Worm (Caenorhabditis elegans): ENCODE results near the gene cyp-35A3.

The cyp-35A3 gene

ce11 chrV:4005219-4005618, 17.2 kb upstream of the cyp-35A3 start, which contains the start of gene srh-8:
Gene srh-8 (plus strand): TSS chrV:4005519.
- TF ChIP-seq flt-1 (GFP tag; IDR thresholded peaks at IDR 0.05), result no peak

- TF ChIP-seq tbx-11 (GFP tag; IDR thresholded peaks at IDR 0.05) (no peak), ama-1 (optimal IDR thresholded peaks at IDR 0.05) (no peak), hnd-1 (tag; optimal IDR thresholded peaks at IDR 0.05) (no peak), tbx-37 (GFP tag; conservative IDR thresholded peaks at IDR 0.05) (no peak), hmbx-1 (tag; optimal IDR thresholded peaks at IDR 0.05) (no peak), tra-4 (tag; optimal IDR thresholded peaks at IDR 0.05) (no peak), ceh-13 (GFP tag; optimal IDR thresholded peaks at IDR 0.05) (no peak), sea-1 (GFP tag; conservative IDR thresholded peaks at IDR 0.05) (no peak), hmg-4 (GFP tag; optimal IDR thresholded peaks at IDR 0.05) (no peak), pes-1 (GFP tag; IDR thresholded peaks at IDR 0.05) (no peak), scrt-1 (GFP tag; IDR thresholded peaks at IDR 0.05) (no peak), aly-1 (tag; optimal IDR thresholded peaks at IDR 0.05) (no peak), B0310.2 (tag; optimal IDR thresholded peaks at IDR 0.05) (no peak), ceh-36 (tag; optimal IDR thresholded peaks at IDR 0.05) (no peak), F13C5.2 (tag; optimal IDR thresholded peaks at IDR 0.05) (no peak), ets-7 (tag; optimal IDR thresholded peaks at IDR 0.05) (no peak), flt-1 (GFP tag; IDR thresholded peaks at IDR 0.05) (no peak)
Measured at ce11 chrV:4007927-4008326, 14.5 kb upstream of the cyp-35A3 start, which contains the start of gene srh-7. Gene srh-7 (plus strand): TSS chrV:4008227.

- TF ChIP-seq tbx-11 (GFP tag; IDR thresholded peaks at IDR 0.05) (no peak), F13C5.2 (tag; optimal IDR thresholded peaks at IDR 0.05) (no peak), aly-1 (tag; optimal IDR thresholded peaks at IDR 0.05) (no peak), ama-1 (optimal IDR thresholded peaks at IDR 0.05) (no peak), pes-1 (GFP tag; IDR thresholded peaks at IDR 0.05) (no peak), flt-1 (GFP tag; IDR thresholded peaks at IDR 0.05) (no peak), ceh-36 (tag; optimal IDR thresholded peaks at IDR 0.05) (no peak), hnd-1 (tag; optimal IDR thresholded peaks at IDR 0.05) (no peak), ets-7 (tag; optimal IDR thresholded peaks at IDR 0.05) (no peak), scrt-1 (GFP tag; IDR thresholded peaks at IDR 0.05) (no peak), tra-4 (tag; optimal IDR thresholded peaks at IDR 0.05) (no peak), ceh-13 (GFP tag; optimal IDR thresholded peaks at IDR 0.05) (no peak), B0310.2 (tag; optimal IDR thresholded peaks at IDR 0.05) (no peak), hmg-4 (GFP tag; optimal IDR thresholded peaks at IDR 0.05) (no peak), hmbx-1 (tag; optimal IDR thresholded peaks at IDR 0.05) (no peak), sea-1 (GFP tag; conservative IDR thresholded peaks at IDR 0.05) (no peak), tbx-37 (GFP tag; conservative IDR thresholded peaks at IDR 0.05) (no peak)
Measured at ce11 chrV:4010170-4010569, 12.2 kb upstream of the cyp-35A3 start, which contains the start of gene srh-4. Gene srh-4 (plus strand): TSS chrV:4010470.

ce11 chrV:4016780-4017179, 5.6 kb upstream of the cyp-35A3 start, which contains the start of gene srw-89:
Gene srw-89 (plus strand): TSS chrV:4017080.
- TF ChIP-seq ceh-36 (tag; optimal IDR thresholded peaks at IDR 0.05) (no peak), B0310.2 (tag; optimal IDR thresholded peaks at IDR 0.05) (no peak), tbx-11 (GFP tag; IDR thresholded peaks at IDR 0.05) (no peak), ama-1 (optimal IDR thresholded peaks at IDR 0.05) (no peak), tra-4 (tag; optimal IDR thresholded peaks at IDR 0.05) (no peak), flt-1 (GFP tag; IDR thresholded peaks at IDR 0.05) (no peak), scrt-1 (GFP tag; IDR thresholded peaks at IDR 0.05) (no peak), hnd-1 (tag; optimal IDR thresholded peaks at IDR 0.05) (no peak), ets-7 (tag; optimal IDR thresholded peaks at IDR 0.05) (no peak), aly-1 (tag; optimal IDR thresholded peaks at IDR 0.05) (no peak), hmbx-1 (tag; optimal IDR thresholded peaks at IDR 0.05) (no peak), tbx-37 (GFP tag; conservative IDR thresholded peaks at IDR 0.05) (no peak), ceh-13 (GFP tag; optimal IDR thresholded peaks at IDR 0.05) (no peak)

ce11 chrV:4018591-4018990, 3.8 kb upstream of the cyp-35A3 start:
- no peak for TF ChIP-seq aly-1 (tag; optimal IDR thresholded peaks at IDR 0.05)
- TF ChIP-seq ama-1 (optimal IDR thresholded peaks at IDR 0.05), result no peak
- TF ChIP-seq hmg-4 (GFP tag; optimal IDR thresholded peaks at IDR 0.05), result no peak
- TF ChIP-seq flt-1 (GFP tag; IDR thresholded peaks at IDR 0.05), result no peak
- TF ChIP-seq pes-1 (GFP tag; IDR thresholded peaks at IDR 0.05), result no peak
- TF ChIP-seq ceh-36 (tag; optimal IDR thresholded peaks at IDR 0.05), result no peak
- no peak for TF ChIP-seq hnd-1 (tag; optimal IDR thresholded peaks at IDR 0.05)
- TF ChIP-seq scrt-1 (GFP tag; IDR thresholded peaks at IDR 0.05), result no peak
- TF ChIP-seq F13C5.2 (tag; optimal IDR thresholded peaks at IDR 0.05), result no peak
- no peak for TF ChIP-seq ceh-13 (GFP tag; optimal IDR thresholded peaks at IDR 0.05)
- TF ChIP-seq tbx-11 (GFP tag; IDR thresholded peaks at IDR 0.05), result no peak
- TF ChIP-seq B0310.2 (tag; optimal IDR thresholded peaks at IDR 0.05), result no peak

- no peak for TF ChIP-seq F13C5.2 (tag; optimal IDR thresholded peaks at IDR 0.05)
Measured at ce11 chrV:4019188-4019587, 3.2 kb upstream of the cyp-35A3 start, which contains the start of gene K09D9.3. Gene K09D9.3 (plus strand): TSS chrV:4019488.

ce11 chrV:4021776-4022175, 633 bp upstream of the cyp-35A3 start, which contains the start of gene K09D9.14:
Gene K09D9.14 (minus strand): TSS chrV:4021876.
- TF ChIP-seq flt-1 (GFP tag; IDR thresholded peaks at IDR 0.05) (no peak), hnd-1 (tag; optimal IDR thresholded peaks at IDR 0.05) (no peak), pes-1 (GFP tag; IDR thresholded peaks at IDR 0.05) (no peak), tbx-37 (GFP tag; conservative IDR thresholded peaks at IDR 0.05) (no peak)

ce11 chrV:4024777-4025176, 2.4 kb downstream of the cyp-35A3 start, which contains the start of gene K09D9.1:
Gene K09D9.1 (plus strand): TSS chrV:4025047.
- TF ChIP-seq ceh-13 (GFP tag; optimal IDR thresholded peaks at IDR 0.05), result no peak
- no peak for TF ChIP-seq scrt-1 (GFP tag; IDR thresholded peaks at IDR 0.05)
- TF ChIP-seq ceh-36 (tag; optimal IDR thresholded peaks at IDR 0.05), result no peak
- no peak for TF ChIP-seq aly-1 (tag; optimal IDR thresholded peaks at IDR 0.05)
- no peak for TF ChIP-seq ama-1 (optimal IDR thresholded peaks at IDR 0.05)
- no peak for TF ChIP-seq pes-1 (GFP tag; IDR thresholded peaks at IDR 0.05)
- no peak for TF ChIP-seq F13C5.2 (tag; optimal IDR thresholded peaks at IDR 0.05)
- TF ChIP-seq tbx-37 (GFP tag; conservative IDR thresholded peaks at IDR 0.05), result no peak
- no peak for TF ChIP-seq tbx-11 (GFP tag; IDR thresholded peaks at IDR 0.05)
- TF ChIP-seq flt-1 (GFP tag; IDR thresholded peaks at IDR 0.05), result no peak
- TF ChIP-seq tra-4 (tag; optimal IDR thresholded peaks at IDR 0.05), result no peak
- TF ChIP-seq sea-1 (GFP tag; conservative IDR thresholded peaks at IDR 0.05), result no peak
- no peak for TF ChIP-seq hmbx-1 (tag; optimal IDR thresholded peaks at IDR 0.05)
- TF ChIP-seq hnd-1 (tag; optimal IDR thresholded peaks at IDR 0.05), result no peak
- no peak for TF ChIP-seq hmg-4 (GFP tag; optimal IDR thresholded peaks at IDR 0.05)
- TF ChIP-seq ets-7 (tag; optimal IDR thresholded peaks at IDR 0.05), result no peak
- TF ChIP-seq B0310.2 (tag; optimal IDR thresholded peaks at IDR 0.05), result no peak
